Fruit fly (Drosophila melanogaster) whole organism, embryonic: Measurements from ENCODE around the gene CG33127.

Experiments used
- BtbVII ChIP-seq: fragments of 200-800 bp; sonication (Bioruptor generic); optimal IDR thresholded peaks from 3 replicates; lab custom pipeline; 2017; ENCODE audit warnings: missing biosample characterization, mild to moderate bottlenecking, missing genetic modification characterization
- CG11696 ChIP-seq: fragments of 200-800 bp; sonication (Bioruptor generic); IDR thresholded peaks from 2 replicates; pipeline ENCODE4 v1.3.6; 2022; ENCODE audit warnings: missing biosample characterization, missing genetic modification characterization
- CG13894 ChIP-seq: fragments of 200-800 bp; sonication (Bioruptor generic); optimal IDR thresholded peaks from 3 replicates; lab custom pipeline; 2018; ENCODE audit warnings: missing biosample characterization, mild to moderate bottlenecking, missing genetic modification characterization, moderate library complexity
- CG14965 ChIP-seq: fragments of 200-800 bp; sonication (Bioruptor generic); optimal IDR thresholded peaks from 2 replicates; lab custom pipeline; 2016; ENCODE audit warnings: missing biosample characterization, missing genetic modification characterization, borderline replicate concordance
- CG2202 ChIP-seq: fragments of 200-800 bp; sonication (Bioruptor generic); optimal IDR thresholded peaks from 2 replicates; lab custom pipeline; 2018; ENCODE audit warnings: missing biosample characterization, mild to moderate bottlenecking, missing genetic modification characterization
- CG30020 ChIP-seq: fragments of 200-800 bp; optimal IDR thresholded peaks from 2 replicates; lab custom pipeline; 2019; ENCODE audit warnings: missing biosample characterization, mild to moderate bottlenecking, missing genetic modification characterization, moderate library complexity
- CG34376 ChIP-seq: fragments of 200-800 bp; sonication (Bioruptor generic); optimal IDR thresholded peaks from 2 replicates; lab custom pipeline; 2018; ENCODE audit warnings: missing biosample characterization, mild to moderate bottlenecking, missing genetic modification characterization
- CG3726 ChIP-seq: fragments of 200-800 bp; sonication (Bioruptor generic); IDR thresholded peaks from 3 replicates; pipeline ENCODE4, ENCODE4 v1.3.6; 2022; ENCODE audit warnings: missing biosample characterization, missing genetic modification characterization
- CG3847 ChIP-seq: fragments of 200-800 bp; sonication (Bioruptor generic); IDR thresholded peaks from 2 replicates; pipeline ENCODE4 v1.3.6; 2022; ENCODE audit warnings: missing biosample characterization, missing genetic modification characterization
- CG4424 ChIP-seq: fragments of 200-800 bp; sonication (Bioruptor generic); optimal IDR thresholded peaks from 3 replicates; lab custom pipeline; 2016; ENCODE audit warnings: missing biosample characterization, missing genetic modification characterization
- CG6254 ChIP-seq: fragments of 200-800 bp; sonication (Bioruptor generic); optimal IDR thresholded peaks from 3 replicates; lab custom pipeline; 2017; ENCODE audit warnings: mild to moderate bottlenecking, missing biosample characterization, missing genetic modification reagents, missing genetic modification characterization
- Deaf1 ChIP-seq: fragments of 200-800 bp; optimal IDR thresholded peaks from 3 replicates; lab custom pipeline; 2019; ENCODE audit warnings: missing biosample characterization, mild to moderate bottlenecking, missing genetic modification characterization, moderate library complexity
- GATAe ChIP-seq: fragments of 200-800 bp; sonication (Bioruptor generic); conservative IDR thresholded peaks from 2 replicates; pipeline ENCODE4 v1.3.6; 2022; ENCODE audit warnings: missing biosample characterization, missing genetic modification characterization
- Med ChIP-seq: fragments of 200-800 bp; sonication (Bioruptor generic); peaks from one replicate; lab custom pipeline; 2016; ENCODE audit warnings: missing biosample characterization, missing genetic modification characterization, mild to moderate bottlenecking, inconsistent platforms, moderate library complexity
- Opbp ChIP-seq: fragments of 200-800 bp; sonication (Bioruptor generic); IDR thresholded peaks from 3 replicates; pipeline ENCODE4 v1.3.6; 2022; ENCODE audit warnings: missing biosample characterization, missing genetic modification characterization; ENCODE audit not compliant: partially characterized antibody
- Pdp1 ChIP-seq, 2 experiments: fragments of 200-800 bp; sonication (Bioruptor generic); optimal IDR thresholded peaks; 3 replicates each; lab custom pipeline; 2016; ENCODE audit warnings: missing biosample characterization in 2 of 2, missing genetic modification characterization in 2 of 2, mild to moderate bottlenecking in 1 of 2, moderate library complexity in 1 of 2
- TFAM ChIP-seq: fragments of 200-800 bp; sonication (Bioruptor generic); optimal IDR thresholded peaks from 2 replicates; lab custom pipeline; 2017; ENCODE audit warnings: missing biosample characterization, missing genetic modification characterization, inconsistent platforms
- Taf1 ChIP-seq: fragments of 200-800 bp; sonication (Bioruptor generic); IDR thresholded peaks from 2 replicates; pipeline ENCODE4 v1.3.6; 2022; ENCODE audit warnings: missing biosample characterization, missing genetic modification characterization
- amos ChIP-seq: fragments of 200-800 bp; sonication (Bioruptor generic); IDR thresholded peaks from 2 replicates; pipeline ENCODE4 v1.3.6; 2022; ENCODE audit warnings: missing biosample characterization, missing genetic modification characterization; ENCODE audit not compliant: partially characterized antibody
- cas ChIP-seq: fragments of 200-800 bp; sonication (Bioruptor generic); IDR thresholded peaks from 2 replicates; pipeline ENCODE4 v1.3.6; 2022; ENCODE audit warnings: missing biosample characterization, missing genetic modification characterization
- chinmo ChIP-seq: fragments of 200-800 bp; sonication (Bioruptor generic); IDR thresholded peaks from 4 replicates; pipeline ENCODE4 v1.3.6; 2022; ENCODE audit warnings: missing biosample characterization, missing genetic modification characterization; ENCODE audit not compliant: partially characterized antibody
- ci ChIP-seq: fragments of 200-800 bp; sonication (Bioruptor generic); IDR thresholded peaks from 3 replicates; pipeline ENCODE4 v1.3.6; 2022; ENCODE audit warnings: missing biosample characterization, missing genetic modification characterization
- cwo ChIP-seq: fragments of 200-800 bp; sonication (Bioruptor generic); optimal IDR thresholded peaks from 3 replicates; lab custom pipeline; 2017; ENCODE audit warnings: missing biosample characterization, missing genetic modification characterization, mild to moderate bottlenecking, moderate library complexity, missing genetic modification reagents
- dimm ChIP-seq: fragments of 200-800 bp; sonication (Bioruptor generic); IDR thresholded peaks from 2 replicates; pipeline ENCODE4 v1.3.6; 2022; ENCODE audit warnings: missing biosample characterization, missing genetic modification characterization
- exex ChIP-seq: fragments of 200-800 bp; sonication (Bioruptor generic); optimal IDR thresholded peaks from 4 replicates; lab custom pipeline; 2018; ENCODE audit warnings: missing biosample characterization, mild to moderate bottlenecking, missing genetic modification characterization, moderate library complexity
- ftz-f1 ChIP-seq: fragments of 200-800 bp; sonication (Bioruptor generic); optimal IDR thresholded peaks from 2 replicates; lab custom pipeline; 2016; ENCODE audit warnings: missing biosample characterization, missing genetic modification characterization
- fu2 ChIP-seq: fragments of 200-800 bp; sonication (Bioruptor generic); optimal IDR thresholded peaks from 2 replicates; lab custom pipeline; 2016; ENCODE audit warnings: missing biosample characterization, missing genetic modification characterization
- grn ChIP-seq: fragments of 200-800 bp; sonication (Bioruptor generic); optimal IDR thresholded peaks from 3 replicates; lab custom pipeline; 2017; ENCODE audit warnings: missing biosample characterization, missing genetic modification characterization
- ken ChIP-seq: fragments of 200-800 bp; sonication (Bioruptor generic); IDR thresholded peaks from 3 replicates; pipeline ENCODE4 v1.3.6; 2022; ENCODE audit warnings: missing biosample characterization, missing genetic modification characterization
- lab ChIP-seq: fragments of 200-800 bp; sonication (Bioruptor generic); optimal IDR thresholded peaks from 3 replicates; lab custom pipeline; 2017; ENCODE audit warnings: missing biosample characterization, missing genetic modification characterization, mild to moderate bottlenecking, moderate library complexity, missing genetic modification reagents
- mirr ChIP-seq: fragments of 200-800 bp; sonication (Bioruptor generic); optimal IDR thresholded peaks from 3 replicates; lab custom pipeline; 2018; ENCODE audit warnings: missing biosample characterization, mild to moderate bottlenecking, missing genetic modification characterization
- rib ChIP-seq: fragments of 200-800 bp; sonication (Bioruptor generic); IDR thresholded peaks from 2 replicates; pipeline ENCODE4 v1.3.6; 2022; ENCODE audit warnings: missing biosample characterization, missing genetic modification characterization
- slbo ChIP-seq: fragments of 200-800 bp; sonication (Bioruptor generic); IDR thresholded peaks from 2 replicates; pipeline ENCODE4 v1.3.6; 2022; ENCODE audit warnings: missing biosample characterization, missing genetic modification characterization
- sug ChIP-seq: fragments of 200-800 bp; optimal IDR thresholded peaks from 2 replicates; lab custom pipeline; 2019; ENCODE audit warnings: missing biosample characterization, mild to moderate bottlenecking, missing genetic modification characterization, moderate library complexity
- vvl ChIP-seq: fragments of 200-800 bp; sonication (Bioruptor generic); IDR thresholded peaks from 2 replicates; pipeline ENCODE4 v1.3.6; 2022; ENCODE audit warnings: missing biosample characterization, missing genetic modification characterization

CG33127 gene

dm6 chr2L:299038-299437, 22.9 kb upstream of the CG33127 start:
- peak; percentile 52 for TF ChIP-seq Med (GFP tag; lab: Kevin White, UChicago)
- TF ChIP-seq CG6254 (GFP tag; lab: Kevin White, UChicago), result no peak

- TF ChIP-seq cas (GFP tag; lab: Robert Waterston, UW), result no peak
- no peak for TF ChIP-seq CG30020 (tag; lab: Kevin White, UChicago)
- peak; percentile 60 for TF ChIP-seq Med (GFP tag; lab: Kevin White, UChicago)
- peak in 1 of 2 experiments; percentile 20 for TF ChIP-seq Pdp1 (GFP tag; optimal IDR thresholded peaks at IDR 0.05; lab: Kevin White, UChicago)
- TF ChIP-seq CG2202 (tag; lab: Kevin White, UChicago), result no peak
- TF ChIP-seq amos (GFP tag; lab: Robert Waterston, UW), result no peak
- TF ChIP-seq exex (tag; lab: Kevin White, UChicago), result peak; percentile 5
- TF ChIP-seq lab (GFP tag; lab: Kevin White, UChicago), result peak; percentile 69
- no peak for TF ChIP-seq CG4424 (GFP tag; lab: Kevin White, UChicago)
Measured at dm6 chr2L:300006-300405, 21.9 kb upstream of the CG33127 start.

dm6 chr2L:300877-301706, 20.8 kb upstream of the CG33127 start:
- TF ChIP-seq CG3847 (GFP tag; lab: Robert Waterston, UW), result 0 out of 2 replicates have a peak, but pooled peaks have one; percentile 9
- TF ChIP-seq Deaf1 (tag; lab: Kevin White, UChicago), result peak; percentile 67
- no peak for TF ChIP-seq Taf1
- no peak for TF ChIP-seq fu2 (GFP tag; lab: Kevin White, UChicago)
- TF ChIP-seq CG3726 (GFP tag; lab: Robert Waterston, UW), result no peak
- TF ChIP-seq CG13894 (tag; lab: Kevin White, UChicago), result peak; percentile 21
- TF ChIP-seq vvl (GFP tag; lab: Robert Waterston, UW), result no peak
- TF ChIP-seq grn (GFP tag; lab: Kevin White, UChicago), result peak; percentile 93
- TF ChIP-seq dimm (GFP tag; lab: Robert Waterston, UW), result no peak
- TF ChIP-seq ken, result 0 out of 3 replicates have a peak, but pooled peaks have one; percentile 7
- TF ChIP-seq exex (tag; lab: Kevin White, UChicago), result peak; percentile 72
- TF ChIP-seq cwo (GFP tag; lab: Kevin White, UChicago), result peak; percentile 47
- TF ChIP-seq mirr (GFP tag; lab: Kevin White, UChicago), result peak; percentile 63
- TF ChIP-seq chinmo (GFP tag; lab: Robert Waterston, UW), result 0 out of 4 replicates have a peak, but pooled peaks have one; percentile 35
- peak; percentile 9 for TF ChIP-seq BtbVII
- TF ChIP-seq rib (GFP tag; lab: Robert Waterston, UW), result peak; percentile 83
- TF ChIP-seq sug (tag; lab: Kevin White, UChicago), result peak; percentile 77
- TF ChIP-seq GATAe (GFP tag; lab: Robert Waterston, UW), result peak; percentile 32; the same call in 1 of the 2 replicates
- 0 out of 3 replicates have a peak, but pooled peaks have one; percentile 24 for TF ChIP-seq ci
- peak; percentile 12 for TF ChIP-seq ftz-f1 (GFP tag; lab: Kevin White, UChicago)
- TF ChIP-seq Med (GFP tag; lab: Kevin White, UChicago), result peak; percentile 71
- TF ChIP-seq CG14965 (GFP tag; lab: Kevin White, UChicago), result no peak
- no peak for TF ChIP-seq TFAM (GFP tag; lab: Kevin White, UChicago)
- TF ChIP-seq slbo (GFP tag; lab: Robert Waterston, UW), result peak; percentile 18; the same call in 1 of the 2 replicates
- no peak for TF ChIP-seq Opbp (GFP tag; lab: Robert Waterston, UW)
- TF ChIP-seq CG34376, result peak; percentile 91
- peak; percentile 66 for TF ChIP-seq CG11696 (GFP tag; lab: Robert Waterston, UW)
